Worm (Caenorhabditis elegans) whole organism, L1 larva: ENCODE results near the gene tsp-11.
A peak's percentile ranks its signal among the peaks of the same experiment; 100 is the strongest.

Experiments used
- C34B4.2 ChIP-seq: sonication (generic microtip); optimal IDR thresholded peaks from 2 replicates; lab custom pipeline; 2017; ENCODE audit warnings: mild to moderate bottlenecking, missing genetic modification characterization, missing compliant biosample characterization
- Y116A8C.19 ChIP-seq: sonication (generic microtip); optimal IDR thresholded peaks from 2 replicates; lab custom pipeline; 2016; ENCODE audit warnings: missing compliant biosample characterization, missing genetic modification characterization, borderline replicate concordance
- blmp-1 ChIP-seq: fragments of 150-350 bp; optimal IDR thresholded peaks from 2 replicates; lab custom pipeline; 2014; ENCODE audit warnings: missing biosample characterization, missing genetic modification characterization
- ceh-63 ChIP-seq: fragments of 200-800 bp; sonication (Bioruptor generic); optimal IDR thresholded peaks from 2 replicates; lab custom pipeline; 2018; ENCODE audit warnings: mild to moderate bottlenecking, missing genetic modification characterization, missing compliant biosample characterization
- ceh-8 ChIP-seq: fragments of 200-800 bp; sonication (Bioruptor generic); optimal IDR thresholded peaks from 2 replicates; lab custom pipeline; 2018; ENCODE audit warnings: mild to moderate bottlenecking, missing genetic modification characterization, moderate library complexity, missing compliant biosample characterization
- ceh-90 ChIP-seq: sonication (generic microtip); optimal IDR thresholded peaks from 2 replicates; lab custom pipeline; 2016; ENCODE audit warnings: missing genetic modification characterization, missing compliant biosample characterization
- ces-1 ChIP-seq: fragments of 150-350 bp; optimal IDR thresholded peaks from 2 replicates; lab custom pipeline; 2014; ENCODE audit warnings: missing biosample characterization, missing genetic modification reagents, missing genetic modification characterization
- dsc-1 ChIP-seq: sonication (generic microtip); optimal IDR thresholded peaks from 2 replicates; lab custom pipeline; 2016; ENCODE audit warnings: mild to moderate bottlenecking, missing genetic modification characterization, missing compliant biosample characterization
- efl-1 ChIP-seq, 4 experiments: fragments of 150-350 bp; optimal IDR thresholded peaks in 3 of 4; peaks in 1 of 4; 1 replicate in 1 of 4; 2 replicates in 3 of 4; lab custom pipeline; 2014; ENCODE audit warnings: missing biosample characterization in 2 of 4, missing genetic modification characterization in 2 of 4, missing genetic modification reagents in 2 of 4
- fkh-10 ChIP-seq: sonication (generic microtip); optimal IDR thresholded peaks from 2 replicates; lab custom pipeline; 2017; ENCODE audit warnings: missing biosample characterization, missing genetic modification reagents, missing genetic modification characterization
- fkh-4 ChIP-seq: sonication (generic microtip); optimal IDR thresholded peaks from 2 replicates; lab custom pipeline; 2016; ENCODE audit warnings: missing compliant biosample characterization, missing genetic modification characterization, borderline replicate concordance
- fkh-8 ChIP-seq: sonication (generic microtip); optimal IDR thresholded peaks from 2 replicates; lab custom pipeline; 2016; ENCODE audit warnings: mild to moderate bottlenecking, missing genetic modification characterization, missing compliant biosample characterization
- grh-1 ChIP-seq: fragments of 200-800 bp; sonication (Bioruptor generic); IDR thresholded peaks from 2 replicates; pipeline ENCODE4 v1.3.6; 2022; ENCODE audit warnings: missing genetic modification reagents, missing genetic modification characterization, missing compliant biosample characterization
- hpl-2 ChIP-seq: fragments of 150-350 bp; optimal IDR thresholded peaks from 2 replicates; lab custom pipeline; 2014; ENCODE audit warnings: missing biosample characterization, missing genetic modification reagents, missing genetic modification characterization
- jun-1 ChIP-seq: fragments of 150-350 bp; optimal IDR thresholded peaks from 2 replicates; lab custom pipeline; 2014; ENCODE audit warnings: missing biosample characterization, missing genetic modification reagents, missing genetic modification characterization
- lin-14 ChIP-seq: fragments of 200-800 bp; sonication (Bioruptor generic); optimal IDR thresholded peaks from 2 replicates; lab custom pipeline; 2018; ENCODE audit warnings: mild to moderate bottlenecking, missing genetic modification characterization, moderate library complexity, missing compliant biosample characterization
- nhr-19 ChIP-seq: fragments of 200-800 bp; sonication (Bioruptor generic); conservative IDR thresholded peaks from 2 replicates; pipeline ENCODE4 v1.3.6; 2022; ENCODE audit warnings: missing genetic modification characterization, missing compliant biosample characterization
- nhr-20 ChIP-seq: sonication (generic microtip); optimal IDR thresholded peaks from 2 replicates; lab custom pipeline; 2016; ENCODE audit warnings: mild to moderate bottlenecking, missing genetic modification characterization, missing compliant biosample characterization
- nhr-71 ChIP-seq: sonication (generic microtip); optimal IDR thresholded peaks from 2 replicates; lab custom pipeline; 2016; ENCODE audit warnings: mild to moderate bottlenecking, missing genetic modification characterization, moderate library complexity, missing compliant biosample characterization
- nhr-77 ChIP-seq: fragments of 150-350 bp; optimal IDR thresholded peaks from 2 replicates; lab custom pipeline; 2014; ENCODE audit warnings: missing biosample characterization, missing genetic modification characterization
- pag-3 ChIP-seq: sonication (generic microtip); optimal IDR thresholded peaks from 2 replicates; lab custom pipeline; 2017; ENCODE audit warnings: missing genetic modification characterization, mild to moderate bottlenecking, missing compliant biosample characterization, antibody characterized with exemption, borderline replicate concordance; ENCODE audit not compliant: insufficient read depth
- pax-3 ChIP-seq: fragments of 200-800 bp; sonication (Bioruptor generic); optimal IDR thresholded peaks from 2 replicates; lab custom pipeline; 2018; ENCODE audit warnings: mild to moderate bottlenecking, missing genetic modification characterization, moderate library complexity, missing compliant biosample characterization
- rnt-1 ChIP-seq: sonication (generic microtip); optimal IDR thresholded peaks from 2 replicates; lab custom pipeline; 2016; ENCODE audit warnings: mild to moderate bottlenecking, missing genetic modification characterization, moderate library complexity, missing compliant biosample characterization
- skn-1 ChIP-seq: fragments of 150-350 bp; optimal IDR thresholded peaks from 2 replicates; lab custom pipeline; 2014; ENCODE audit warnings: missing biosample characterization, missing genetic modification characterization
- swsn-7 ChIP-seq: sonication (generic microtip); optimal IDR thresholded peaks from 2 replicates; lab custom pipeline; 2016; ENCODE audit warnings: missing genetic modification characterization, missing compliant biosample characterization
- tlp-1 ChIP-seq: fragments of 150-350 bp; optimal IDR thresholded peaks from 2 replicates; lab custom pipeline; 2014; ENCODE audit warnings: missing biosample characterization, missing genetic modification characterization
- unc-130 ChIP-seq: fragments of 150-350 bp; optimal IDR thresholded peaks from 2 replicates; lab custom pipeline; 2017; ENCODE audit warnings: missing biosample characterization, missing genetic modification characterization, inconsistent platforms
- unc-30 ChIP-seq: sonication (generic microtip); optimal IDR thresholded peaks from 2 replicates; lab custom pipeline; 2017; ENCODE audit warnings: missing biosample characterization, missing genetic modification characterization
- unc-86 ChIP-seq: sonication (generic microtip); optimal IDR thresholded peaks from 2 replicates; lab custom pipeline; 2016; ENCODE audit warnings: missing genetic modification characterization, missing compliant biosample characterization
- vab-15 ChIP-seq: sonication (generic microtip); optimal IDR thresholded peaks from 2 replicates; lab custom pipeline; 2017; ENCODE audit warnings: missing genotype, mild to moderate bottlenecking, missing genetic modification characterization, missing compliant biosample characterization

Gene tsp-11

DNA sequence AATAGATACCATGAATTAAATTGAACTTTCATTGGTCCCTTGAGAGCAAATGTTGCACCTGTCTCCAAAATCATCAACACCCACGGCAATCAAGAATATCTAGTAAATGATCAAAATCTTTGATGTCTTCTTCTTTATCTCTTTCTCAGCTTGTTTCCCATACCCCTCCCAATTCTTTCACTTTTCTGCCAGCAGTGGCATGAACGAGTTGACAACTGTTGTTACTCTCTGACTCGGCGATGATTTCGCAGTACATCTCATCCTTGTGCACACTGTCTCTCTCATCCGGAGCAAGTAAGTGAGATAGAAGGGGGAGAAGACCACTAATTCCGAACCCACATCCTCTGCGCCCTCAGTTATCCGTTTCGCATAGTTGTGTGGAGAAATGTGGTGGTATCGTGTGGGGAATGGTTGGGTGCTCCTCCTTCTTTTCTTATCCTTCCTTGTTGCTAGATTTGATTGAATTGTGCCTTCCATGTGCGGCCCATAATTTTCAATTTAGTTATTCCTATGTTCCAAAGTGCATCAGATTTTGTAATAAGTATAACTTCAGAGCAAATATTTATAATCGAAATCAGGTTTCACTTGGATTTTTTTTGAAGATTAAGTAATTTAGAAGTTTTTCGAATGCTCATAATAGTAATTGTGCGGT is 1.6 kb upstream of the tsp-11 start:
- no peak for TF ChIP-seq tlp-1 (tag; lab: Kevin White, UChicago)
- no peak for TF ChIP-seq fkh-8 (tag; lab: Kevin White, UChicago)
- peak; percentile 6 for TF ChIP-seq nhr-20 (tag; lab: Kevin White, UChicago)
- TF ChIP-seq ces-1: no peak
- no peak for TF ChIP-seq ceh-90 (tag; lab: Kevin White, UChicago)
- peak; percentile 69 for TF ChIP-seq nhr-71 (tag; lab: Kevin White, UChicago)
- peak; percentile 79 for TF ChIP-seq rnt-1 (tag; lab: Kevin White, UChicago)
- peak; percentile 80 for TF ChIP-seq pag-3 (tag; lab: Kevin White, UChicago)
- TF ChIP-seq swsn-7 (tag; lab: Kevin White, UChicago): peak; percentile 16
- TF ChIP-seq lin-14 (GFP tag; lab: Kevin White, UChicago): peak; percentile 82
- TF ChIP-seq unc-130 (tag; lab: Kevin White, UChicago): peak; percentile 61
- TF ChIP-seq dsc-1 (tag; lab: Kevin White, UChicago): peak; percentile 31
- peak; percentile 58 for TF ChIP-seq nhr-19 (GFP tag; lab: Robert Waterston, UW)

DNA sequence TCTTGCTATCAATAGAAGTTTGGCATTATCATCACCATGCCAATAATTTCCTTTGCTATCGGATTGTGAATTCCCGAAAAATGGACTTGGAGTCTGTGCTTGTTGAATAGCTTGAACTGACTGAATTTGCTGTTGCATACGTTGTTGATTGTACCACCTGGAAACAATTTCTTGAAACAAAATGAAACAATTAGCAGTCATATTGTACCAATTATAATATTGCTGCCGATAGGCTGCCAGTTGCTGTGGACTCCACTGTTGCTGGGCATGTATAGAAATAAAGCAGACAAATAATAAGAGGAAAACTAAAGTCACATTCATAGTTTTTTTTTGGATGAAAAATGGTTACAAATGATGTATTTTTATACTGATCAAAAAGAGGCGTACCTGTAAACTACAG is 4.0 kb downstream of the tsp-11 start, which contains the start of gene B0563.10:
Gene B0563.10 (minus strand): TSS at position 325 of the 400 bp plus-strand sequence.
- TF ChIP-seq dsc-1 (tag; lab: Kevin White, UChicago) (peak; percentile 96), ceh-8 (GFP tag; lab: Kevin White, UChicago) (no peak), unc-30 (no peak), lin-14 (GFP tag; lab: Kevin White, UChicago) (no peak), ceh-63 (no peak), C34B4.2 (tag; lab: Kevin White, UChicago) (no peak), fkh-4 (tag; lab: Kevin White, UChicago) (peak; percentile 96)

- TF ChIP-seq nhr-77 (tag; lab: Kevin White, UChicago) (no peak), hpl-2 (GFP tag; lab: Kevin White, UChicago) (no peak), fkh-10 (GFP tag; lab: Kevin White, UChicago) (no peak), lin-14 (GFP tag; lab: Kevin White, UChicago) (no peak), jun-1 (tag; lab: Kevin White, UChicago) (no peak)
These were observed 5.3 kb downstream of the tsp-11 start, which contains the start of gene B0563.9 for ce11 chrX:9168239-9168638. TSS of gene B0563.9 (plus strand) at chrX:9168539.

DNA sequence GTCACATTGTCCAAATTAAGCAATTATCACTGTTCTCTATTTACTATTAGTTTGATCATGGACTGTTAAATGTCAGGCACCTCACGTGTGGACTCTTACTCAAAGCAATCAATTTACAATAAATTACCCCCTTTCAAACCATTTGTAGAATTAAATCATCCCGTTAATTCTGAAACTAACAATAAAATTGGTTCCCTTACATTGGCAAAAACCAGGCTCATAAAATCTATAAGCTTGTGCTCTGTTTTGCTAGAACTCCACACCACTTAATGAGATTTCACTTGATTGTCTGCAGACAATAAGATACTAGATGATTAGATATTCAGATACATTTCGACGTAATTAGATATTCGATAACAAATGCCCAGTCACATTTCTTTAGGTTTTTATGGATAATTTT is 7.1 kb downstream of the tsp-11 start:
- TF ChIP-seq Y116A8C.19 (tag; lab: Kevin White, UChicago) (no peak), blmp-1 (tag; lab: Kevin White, UChicago) (no peak)

ce11 chrX:9171241-9171640 is 8.3 kb downstream of the tsp-11 start, which contains the start of gene B0563.1:
TSS of gene B0563.1 (plus strand) at chrX:9171541.
- TF ChIP-seq efl-1 (optimal IDR thresholded peaks at IDR 0.05; lab: Kevin White, UChicago) (no peak), efl-1 (GFP tag; optimal IDR thresholded peaks at IDR 0.05 in 1 of 2; lab: Kevin White, UChicago) (peak in 1 of 2 experiments; percentile 24), grh-1 (no peak)

DNA sequence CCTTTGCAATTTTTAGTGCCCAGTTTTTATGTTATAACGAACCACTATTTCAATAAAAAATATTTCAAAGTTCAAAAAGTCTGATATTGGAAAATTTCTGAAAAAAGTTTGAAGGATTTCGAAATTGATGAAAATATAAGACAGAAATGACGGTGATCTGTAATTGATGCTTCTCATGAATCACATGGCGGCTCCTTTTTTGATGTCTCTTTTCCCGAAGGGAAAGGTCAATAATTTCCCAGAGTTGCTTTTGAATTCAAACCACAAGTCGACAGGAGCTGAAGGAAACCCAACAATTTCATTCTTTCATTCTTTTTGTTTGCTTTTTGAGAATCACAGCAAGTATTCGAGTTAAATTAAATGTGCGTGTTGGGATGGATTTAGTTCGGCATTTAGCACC is 9.3 kb downstream of the tsp-11 start, which contains the start of gene B0563.18:
Gene B0563.18 (plus strand): TSS at position 301 of the 400 bp plus-strand sequence.
- TF ChIP-seq pax-3 (no peak), skn-1 (no peak), vab-15 (no peak), unc-86 (tag; lab: Kevin White, UChicago) (no peak)
